Worm (Caenorhabditis elegans): ENCODE results near the gene btb-10.
"Not testable (repeated sequence)": the region's sequence is repeated elsewhere in the genome, so short reads cannot be mapped to it uniquely, and the experiment has no call there.

Gene btb-10

ce11 chrII:1024684-1025083, 35.9 kb downstream of the btb-10 start, which contains the start of gene btb-11:
btb-11 (minus strand) TSS chrII:1024784.
- not testable (repeated sequence) for TF ChIP-seq T22C8.4 (GFP tag; IDR thresholded peaks at IDR 0.05); klf-2 (GFP tag; conservative IDR thresholded peaks at IDR 0.05); med-1 (GFP tag; optimal IDR thresholded peaks at IDR 0.05; ENCODE audit: insufficient read depth)

All from whole organism, midembryonic.